Worm (Caenorhabditis elegans) whole organism, L1 larva: ENCODE measurements around the gene M28.4.

Experiments used
- aly-2 ChIP-seq: fragments of 150-350 bp; optimal IDR thresholded peaks from 2 replicates; lab custom pipeline; 2014; ENCODE audit warnings: missing biosample characterization, missing genetic modification characterization
- ama-1 ChIP-seq: fragments of 150-350 bp; optimal IDR thresholded peaks from 2 replicates; lab custom pipeline; 2014
- dpl-1 ChIP-seq, 3 experiments: fragments of 150-350 bp in 2 of 3; sonication (generic microtip) in 1 of 3; optimal IDR thresholded peaks; 2 replicates each; lab custom pipeline; 2014 to 2017; ENCODE audit warnings: missing biosample characterization in 3 of 3, missing genetic modification characterization in 3 of 3, missing genetic modification reagents in 3 of 3
- elt-3 ChIP-seq, 6 experiments: fragments of 150-350 bp in 1 of 6; sonication (generic microtip); optimal IDR thresholded peaks; 2 replicates each; lab custom pipeline; 2017 to 2018; ENCODE audit warnings: missing biosample characterization in 6 of 6, missing genetic modification characterization in 6 of 6, inconsistent platforms in 1 of 6
- lsy-2 ChIP-seq, 2 experiments: fragments of 150-350 bp; optimal IDR thresholded peaks; 2 replicates each; lab custom pipeline; 2014; ENCODE audit warnings: missing biosample characterization in 2 of 2, missing genetic modification characterization in 2 of 2
- nhr-19 ChIP-seq: fragments of 200-800 bp; sonication (Bioruptor generic); conservative IDR thresholded peaks from 2 replicates; pipeline ENCODE4 v1.3.6; 2022; ENCODE audit warnings: missing genetic modification characterization, missing compliant biosample characterization
- nhr-237 ChIP-seq: fragments of 150-350 bp; optimal IDR thresholded peaks from 2 replicates; lab custom pipeline; 2014; ENCODE audit warnings: missing biosample characterization, missing genetic modification characterization
- skn-1 ChIP-seq: fragments of 150-350 bp; optimal IDR thresholded peaks from 2 replicates; lab custom pipeline; 2014; ENCODE audit warnings: missing biosample characterization, missing genetic modification characterization
- snpc-4 ChIP-seq: fragments of 150-350 bp; optimal IDR thresholded peaks from 2 replicates; lab custom pipeline; 2014; ENCODE audit warnings: missing biosample characterization, missing genetic modification characterization
- unc-130 ChIP-seq: fragments of 150-350 bp; optimal IDR thresholded peaks from 2 replicates; lab custom pipeline; 2017; ENCODE audit warnings: missing biosample characterization, missing genetic modification characterization, inconsistent platforms
- unc-62 ChIP-seq: fragments of 150-350 bp; optimal IDR thresholded peaks from 2 replicates; lab custom pipeline; 2014; ENCODE audit warnings: missing biosample characterization, missing genetic modification reagents, missing genetic modification characterization

- TF ChIP-seq unc-62 (GFP tag; lab: Kevin White, UChicago) (no peak), unc-130 (tag; lab: Kevin White, UChicago) (no peak), nhr-237 (no peak), ama-1 (lab: Kevin White, UChicago) (no peak), skn-1 (tag; lab: Kevin White, UChicago) (no peak), dpl-1 (GFP tag; optimal IDR thresholded peaks at IDR 0.05; lab: Kevin White, UChicago) (no peak), nhr-19 (GFP tag; lab: Robert Waterston, UW) (no peak), elt-3 (tag; optimal IDR thresholded peaks at IDR 0.05; lab: Kevin White, UChicago) (no peak), snpc-4 (tag; lab: Kevin White, UChicago) (no peak), aly-2 (no peak), lsy-2 (tag; optimal IDR thresholded peaks at IDR 0.05; lab: Kevin White, UChicago) (no peak)
Observed at ce11 chrII:10653559-10653958, 10.1 kb downstream of the M28.4 start.
